Fruit fly (Drosophila melanogaster) S2 (cell line): Measurements from ENCODE around the gene Desi.

Experiments
- CG8478 ChIP-seq: fragments of >200 bp; optimal IDR thresholded peaks from 2 replicates; lab custom pipeline; 2018
- CTCF ChIP-seq, 2 experiments: fragments of >200 bp; optimal IDR thresholded peaks; 2 replicates each; lab custom pipeline; 2018

- TF ChIP-seq CG8478 (lab: Kevin White, UChicago) (no peak), CTCF (optimal IDR thresholded peaks at IDR 0.05; lab: Kevin White, UChicago) (no peak)
Measured at dm6 chr3R:10792604-10793003, 13.2 kb downstream of the Desi start, which contains the start of gene CG14687.
